Worm (Caenorhabditis elegans) whole organism, L3 larva: ENCODE measurements around the gene ZK1067.4.
A peak's percentile ranks its signal among the peaks of the same experiment; 100 is the strongest.

Source experiments
- R02D3.7 ChIP-seq: fragments of 150-350 bp; optimal IDR thresholded peaks from 2 replicates; lab custom pipeline; 2014; ENCODE audit warnings: missing biosample characterization, missing genetic modification characterization
- aly-2 ChIP-seq: fragments of 150-350 bp; optimal IDR thresholded peaks from 2 replicates; lab custom pipeline; 2014; ENCODE audit warnings: missing biosample characterization, missing genetic modification characterization
- ama-1 ChIP-seq: fragments of 150-350 bp; optimal IDR thresholded peaks from 2 replicates; lab custom pipeline; 2018
- ceh-16 ChIP-seq: sonication (generic microtip); optimal IDR thresholded peaks from 2 replicates; lab custom pipeline; 2017; ENCODE audit warnings: missing biosample characterization, missing genetic modification characterization
- ceh-82 ChIP-seq: fragments of 150-350 bp; optimal IDR thresholded peaks from 2 replicates; lab custom pipeline; 2014; ENCODE audit warnings: missing biosample characterization, missing genetic modification characterization
- jun-1 ChIP-seq: fragments of 150-350 bp; optimal IDR thresholded peaks from 2 replicates; lab custom pipeline; 2014; ENCODE audit warnings: missing biosample characterization, missing genetic modification reagents, missing genetic modification characterization
- lin-15B ChIP-seq: fragments of 150-350 bp; optimal IDR thresholded peaks from 2 replicates; lab custom pipeline; 2014; ENCODE audit warnings: missing biosample characterization, missing genetic modification characterization
- lin-39 ChIP-seq: fragments of 150-350 bp; optimal IDR thresholded peaks from 2 replicates; lab custom pipeline; 2018; ENCODE audit warnings: missing biosample characterization, missing genetic modification reagents, missing genetic modification characterization
- nhr-11 ChIP-seq: fragments of 150-350 bp; optimal IDR thresholded peaks from 2 replicates; lab custom pipeline; 2014; ENCODE audit warnings: missing biosample characterization, missing genetic modification characterization
- nhr-23 ChIP-seq: fragments of 150-350 bp; optimal IDR thresholded peaks from 2 replicates; lab custom pipeline; 2014; ENCODE audit warnings: missing biosample characterization, missing genetic modification reagents, missing genetic modification characterization
- pqm-1 ChIP-seq: fragments of 150-350 bp; optimal IDR thresholded peaks from 2 replicates; lab custom pipeline; 2017; ENCODE audit warnings: missing biosample characterization, missing genetic modification characterization, inconsistent platforms
- snpc-4 ChIP-seq: fragments of 150-350 bp; optimal IDR thresholded peaks from 2 replicates; lab custom pipeline; 2014; ENCODE audit warnings: missing biosample characterization, missing genetic modification characterization
- tbx-2 ChIP-seq: sonication (generic microtip); optimal IDR thresholded peaks from 2 replicates; lab custom pipeline; 2016; ENCODE audit warnings: mild to moderate bottlenecking, missing genetic modification characterization, missing compliant biosample characterization
- zag-1 ChIP-seq: fragments of 150-350 bp; optimal IDR thresholded peaks from 2 replicates; lab custom pipeline; 2014; ENCODE audit warnings: missing biosample characterization, missing genetic modification characterization

- TF ChIP-seq nhr-11 (tag; lab: Kevin White, UChicago) (no peak), lin-39 (tag; lab: Kevin White, UChicago) (no peak), zag-1 (tag; lab: Kevin White, UChicago) (no peak), tbx-2 (tag; lab: Kevin White, UChicago) (no peak), lin-15B (no peak), R02D3.7 (no peak), pqm-1 (no peak), ceh-82 (tag; lab: Kevin White, UChicago) (no peak), jun-1 (tag; lab: Kevin White, UChicago) (no peak), nhr-23 (tag; lab: Kevin White, UChicago) (no peak), snpc-4 (tag; lab: Kevin White, UChicago) (no peak), ama-1 (lab: Kevin White, UChicago) (peak; percentile 76), aly-2 (tag; lab: Kevin White, UChicago) (no peak), ceh-16 (no peak)
Observed at ce11 chrII:9163348-9163747, 46.8 kb upstream of the ZK1067.4 start.
